Fruit fly (Drosophila melanogaster) whole organism, embryonic: Measurements from ENCODE around the gene Rfx.
A peak's percentile ranks its signal among the peaks of the same experiment; 100 is the strongest.

Experiments used
- Awh ChIP-seq: fragments of 200-800 bp; sonication (Bioruptor generic); IDR thresholded peaks from 2 replicates; pipeline ENCODE4, ENCODE4 v1.3.6; 2022; ENCODE audit warnings: missing biosample characterization, missing genetic modification characterization
- CG10147 ChIP-seq: fragments of 200-800 bp; sonication (Bioruptor generic); optimal IDR thresholded peaks from 2 replicates; lab custom pipeline; 2019; ENCODE audit warnings: missing biosample characterization, mild to moderate bottlenecking, missing genetic modification characterization, moderate library complexity
- CG10565 ChIP-seq: fragments of 200-800 bp; sonication (Bioruptor generic); optimal IDR thresholded peaks from 3 replicates; lab custom pipeline; 2016; ENCODE audit warnings: missing biosample characterization, mild to moderate bottlenecking, missing genetic modification characterization
- CG11398 ChIP-seq: fragments of 200-800 bp; sonication (Bioruptor generic); optimal IDR thresholded peaks from 2 replicates; lab custom pipeline; 2016; ENCODE audit warnings: missing biosample characterization, missing genetic modification characterization
- CG12391 ChIP-seq: fragments of 200-800 bp; sonication (Bioruptor generic); optimal IDR thresholded peaks from 3 replicates; lab custom pipeline; 2018; ENCODE audit warnings: missing biosample characterization, mild to moderate bottlenecking, missing genetic modification characterization, moderate library complexity
- CG13296 ChIP-seq: fragments of 200-800 bp; sonication (Bioruptor generic); optimal IDR thresholded peaks from 3 replicates; lab custom pipeline; 2018; ENCODE audit warnings: missing biosample characterization, mild to moderate bottlenecking, missing genetic modification characterization
- CG13894 ChIP-seq: fragments of 200-800 bp; sonication (Bioruptor generic); optimal IDR thresholded peaks from 3 replicates; lab custom pipeline; 2018; ENCODE audit warnings: missing biosample characterization, mild to moderate bottlenecking, missing genetic modification characterization, moderate library complexity
- CG17568 ChIP-seq: fragments of 200-800 bp; sonication (Bioruptor generic); optimal IDR thresholded peaks from 2 replicates; lab custom pipeline; 2018; ENCODE audit warnings: missing biosample characterization, mild to moderate bottlenecking, missing genetic modification characterization, moderate library complexity
- CG2116 ChIP-seq: fragments of 200-800 bp; sonication (Bioruptor generic); optimal IDR thresholded peaks from 3 replicates; lab custom pipeline; 2018; ENCODE audit warnings: missing biosample characterization, mild to moderate bottlenecking, missing genetic modification characterization
- CG2712 ChIP-seq: fragments of 200-800 bp; optimal IDR thresholded peaks from 3 replicates; lab custom pipeline; 2019; ENCODE audit warnings: missing biosample characterization, mild to moderate bottlenecking, missing genetic modification characterization, moderate library complexity
- CG3281 ChIP-seq: fragments of 200-800 bp; sonication (Bioruptor generic); optimal IDR thresholded peaks from 3 replicates; lab custom pipeline; 2017; ENCODE audit warnings: missing biosample characterization, mild to moderate bottlenecking, missing genetic modification characterization
- CG5953 ChIP-seq: fragments of 200-800 bp; sonication (Bioruptor generic); IDR thresholded peaks from 2 replicates; pipeline ENCODE4 v1.3.6; 2022; ENCODE audit warnings: missing biosample characterization, missing genetic modification characterization
- CG6254 ChIP-seq: fragments of 200-800 bp; sonication (Bioruptor generic); optimal IDR thresholded peaks from 3 replicates; lab custom pipeline; 2017; ENCODE audit warnings: mild to moderate bottlenecking, missing biosample characterization, missing genetic modification reagents, missing genetic modification characterization
- CG8089 ChIP-seq: fragments of 200-800 bp; sonication (Bioruptor generic); optimal IDR thresholded peaks from 3 replicates; lab custom pipeline; 2016; ENCODE audit warnings: missing biosample characterization, missing genetic modification characterization
- CTCF ChIP-seq: fragments of 200-800 bp; sonication (Bioruptor generic); optimal IDR thresholded peaks from 2 replicates; lab custom pipeline; 2017; ENCODE audit warnings: missing biosample characterization, mild to moderate bottlenecking, missing genetic modification characterization, moderate library complexity
- Chrac-16 ChIP-seq: fragments of 200-800 bp; sonication (Bioruptor generic); optimal IDR thresholded peaks from 3 replicates; lab custom pipeline; 2016; ENCODE audit warnings: missing biosample characterization, missing genetic modification characterization
- CoRest ChIP-seq: fragments of 200-800 bp; sonication (Bioruptor generic); optimal IDR thresholded peaks from 3 replicates; lab custom pipeline; 2018; ENCODE audit warnings: missing biosample characterization, mild to moderate bottlenecking, missing genetic modification characterization, moderate library complexity
- D19B ChIP-seq: fragments of 200-800 bp; sonication (Bioruptor generic); optimal IDR thresholded peaks from 2 replicates; lab custom pipeline; 2017; ENCODE audit warnings: missing biosample characterization, mild to moderate bottlenecking, missing genetic modification characterization
- Dad ChIP-seq: fragments of 200-800 bp; sonication (Bioruptor generic); optimal IDR thresholded peaks from 3 replicates; lab custom pipeline; 2016; ENCODE audit warnings: missing biosample characterization, missing genetic modification characterization
- Ets65A ChIP-seq: fragments of 200-800 bp; sonication (Bioruptor generic); peaks from one replicate; lab custom pipeline; 2016; ENCODE audit warnings: missing biosample characterization, missing genetic modification characterization
- HHEX ChIP-seq: fragments of 200-800 bp; sonication (Bioruptor generic); optimal IDR thresholded peaks from 3 replicates; lab custom pipeline; 2017; ENCODE audit warnings: missing biosample characterization, mild to moderate bottlenecking, missing genetic modification characterization, missing genetic modification reagents
- Lhr ChIP-seq: fragments of 200-800 bp; sonication (Bioruptor generic); optimal IDR thresholded peaks from 3 replicates; lab custom pipeline; 2017; ENCODE audit warnings: mild to moderate bottlenecking, missing biosample characterization, missing genetic modification reagents, missing genetic modification characterization
- MBD-R2 ChIP-seq: fragments of 200-800 bp; sonication (Bioruptor generic); IDR thresholded peaks from 2 replicates; pipeline ENCODE4 v1.3.6; 2022; ENCODE audit warnings: missing biosample characterization, missing genetic modification characterization
- Mrtf ChIP-seq: fragments of 200-800 bp; sonication (Bioruptor generic); IDR thresholded peaks from 3 replicates; pipeline ENCODE4 v1.3.6; 2022; ENCODE audit warnings: missing biosample characterization, missing genetic modification characterization
- NC2β ChIP-seq: fragments of 200-800 bp; sonication (Bioruptor generic); optimal IDR thresholded peaks from 2 replicates; lab custom pipeline; 2016; ENCODE audit warnings: missing biosample characterization, missing genetic modification characterization
- NFAT ChIP-seq: fragments of 200-800 bp; sonication (Bioruptor generic); IDR thresholded peaks from 2 replicates; pipeline ENCODE4 v1.3.6; 2022; ENCODE audit warnings: missing biosample characterization, missing genetic modification characterization
- NfI ChIP-seq: fragments of 200-800 bp; sonication (Bioruptor generic); optimal IDR thresholded peaks from 3 replicates; lab custom pipeline; 2018; ENCODE audit warnings: missing biosample characterization, mild to moderate bottlenecking, missing genetic modification characterization, moderate library complexity
- PHDP ChIP-seq: fragments of 200-800 bp; sonication (Bioruptor generic); optimal IDR thresholded peaks from 3 replicates; lab custom pipeline; 2018; ENCODE audit warnings: missing biosample characterization, mild to moderate bottlenecking, missing genetic modification characterization, moderate library complexity
- ac ChIP-seq: fragments of 200-800 bp; sonication (Bioruptor generic); optimal IDR thresholded peaks from 3 replicates; lab custom pipeline; 2017; ENCODE audit warnings: missing biosample characterization, mild to moderate bottlenecking, missing genetic modification characterization
- bab2 ChIP-seq: fragments of 200-800 bp; sonication (Bioruptor generic); optimal IDR thresholded peaks from 2 replicates; lab custom pipeline; 2016; ENCODE audit warnings: missing biosample characterization, missing genetic modification characterization
- cad ChIP-seq: fragments of >200 bp; optimal IDR thresholded peaks from 2 replicates; lab custom pipeline; 2017; ENCODE audit warnings: missing biosample characterization, missing genetic modification characterization
- esg ChIP-seq: fragments of 200-800 bp; sonication (Bioruptor generic); conservative IDR thresholded peaks from 2 replicates; pipeline ENCODE4 v1.3.6; 2022; ENCODE audit warnings: missing biosample characterization, missing genetic modification characterization
- fd3F ChIP-seq: fragments of 200-800 bp; sonication (Bioruptor generic); optimal IDR thresholded peaks from 2 replicates; lab custom pipeline; 2018; ENCODE audit warnings: missing biosample characterization, mild to moderate bottlenecking, missing genetic modification characterization, moderate library complexity
- fd64A ChIP-seq: fragments of 200-800 bp; sonication (Bioruptor generic); optimal IDR thresholded peaks from 3 replicates; lab custom pipeline; 2018; ENCODE audit warnings: missing biosample characterization, mild to moderate bottlenecking, missing genetic modification characterization
- gsb-n ChIP-seq: fragments of 200-800 bp; sonication (Bioruptor generic); optimal IDR thresholded peaks from 3 replicates; lab custom pipeline; 2018; ENCODE audit warnings: missing biosample characterization, mild to moderate bottlenecking, missing genetic modification characterization
- insv ChIP-seq, 2 experiments: fragments of 200-800 bp; sonication (Bioruptor generic); optimal IDR thresholded peaks; 3 replicates each; lab custom pipeline; 2016 to 2018; ENCODE audit warnings: missing biosample characterization in 2 of 2, missing genetic modification characterization in 2 of 2
- lola ChIP-seq, 3 experiments: fragments of >200 bp in 2 of 3; fragments of 200-800 bp in 1 of 3; sonication (Bioruptor generic) in 1 of 3; optimal IDR thresholded peaks; 2 replicates each; lab custom pipeline; 2017 to 2019; ENCODE audit warnings: missing biosample characterization in 3 of 3, missing genetic modification characterization in 3 of 3, mild to moderate bottlenecking in 1 of 3, moderate library complexity in 1 of 3
- nau ChIP-seq: fragments of 200-800 bp; sonication (Bioruptor generic); optimal IDR thresholded peaks from 3 replicates; lab custom pipeline; 2017; ENCODE audit warnings: missing biosample characterization, mild to moderate bottlenecking, missing genetic modification characterization, missing genetic modification reagents
- nom ChIP-seq: fragments of 200-800 bp; sonication (Bioruptor generic); optimal IDR thresholded peaks from 2 replicates; lab custom pipeline; 2017; ENCODE audit warnings: missing biosample characterization, missing genetic modification characterization, mild to moderate bottlenecking, moderate library complexity, missing genetic modification reagents
- p53 ChIP-seq: fragments of 200-800 bp; sonication (Bioruptor generic); optimal IDR thresholded peaks from 2 replicates; lab custom pipeline; 2016; ENCODE audit warnings: missing biosample characterization, missing genetic modification characterization
- pb ChIP-seq: fragments of 200-800 bp; sonication (Bioruptor generic); optimal IDR thresholded peaks from 3 replicates; lab custom pipeline; 2016; ENCODE audit warnings: missing biosample characterization, missing genetic modification characterization
- phol ChIP-seq: fragments of 200-800 bp; sonication (Bioruptor generic); optimal IDR thresholded peaks from 3 replicates; lab custom pipeline; 2018; ENCODE audit warnings: missing biosample characterization, mild to moderate bottlenecking, missing genetic modification characterization, moderate library complexity
- pnt ChIP-seq: fragments of 200-800 bp; sonication (Bioruptor generic); optimal IDR thresholded peaks from 3 replicates; lab custom pipeline; 2016; ENCODE audit warnings: missing biosample characterization, missing genetic modification characterization
- psq ChIP-seq: fragments of 200-800 bp; sonication (Bioruptor generic); optimal IDR thresholded peaks from 2 replicates; lab custom pipeline; 2017; ENCODE audit warnings: missing biosample characterization, missing genetic modification characterization
- ro ChIP-seq: fragments of 200-800 bp; sonication (Bioruptor generic); IDR thresholded peaks from 2 replicates; pipeline ENCODE4 v1.3.6; 2022; ENCODE audit warnings: missing biosample characterization, missing genetic modification characterization
- sens ChIP-seq: fragments of 200-800 bp; sonication (Bioruptor generic); peaks from one replicate; lab custom pipeline; 2016; ENCODE audit warnings: missing biosample characterization, missing genetic modification characterization
- sna ChIP-seq: fragments of 200-800 bp; sonication (Bioruptor generic); IDR thresholded peaks from 2 replicates; pipeline ENCODE4 v1.3.6; 2022; ENCODE audit warnings: missing biosample characterization, missing genetic modification characterization; ENCODE audit not compliant: partially characterized antibody
- sr ChIP-seq: fragments of 200-800 bp; sonication (Bioruptor generic); IDR thresholded peaks from 3 replicates; pipeline ENCODE4 v1.3.6; 2022; ENCODE audit warnings: missing biosample characterization, missing genetic modification characterization
- ttk ChIP-seq: fragments of 200-800 bp; sonication (Bioruptor generic); IDR thresholded peaks from 2 replicates; pipeline ENCODE4 v2.1.2; 2022; ENCODE audit warnings: missing biosample characterization, missing genetic modification characterization
- usp ChIP-seq: fragments of >200 bp; optimal IDR thresholded peaks from 2 replicates; lab custom pipeline; 2017; ENCODE audit warnings: missing biosample characterization, missing genetic modification characterization
- vvl ChIP-seq: fragments of 200-800 bp; sonication (Bioruptor generic); IDR thresholded peaks from 2 replicates; pipeline ENCODE4 v1.3.6; 2022; ENCODE audit warnings: missing biosample characterization, missing genetic modification characterization
- zfh2 ChIP-seq: fragments of 200-800 bp; sonication (Bioruptor generic); optimal IDR thresholded peaks from 2 replicates; lab custom pipeline; 2016; ENCODE audit warnings: missing biosample characterization, missing genetic modification characterization

The Rfx gene

DNA sequence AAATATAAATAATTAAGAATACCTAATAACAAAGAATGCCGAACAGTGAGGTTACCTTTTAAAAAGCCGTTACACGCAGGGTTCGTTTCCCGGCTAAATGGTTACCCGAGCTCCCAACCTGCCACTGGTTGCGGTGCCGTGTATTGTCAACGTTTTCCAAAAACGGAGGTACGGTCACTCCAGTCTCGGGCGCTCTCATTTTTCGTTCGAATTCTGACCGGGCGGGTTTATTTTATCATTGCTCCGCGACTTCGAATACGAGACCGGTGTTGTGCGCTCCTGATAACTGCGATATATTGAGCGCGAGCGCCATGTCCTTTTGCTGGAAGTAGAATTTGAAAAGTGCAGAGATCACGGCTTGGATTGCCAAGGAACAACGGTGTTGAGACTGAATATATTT lies 27.9 kb downstream of the Rfx start, which contains the start of gene jumu (continued):
- no peak for TF ChIP-seq sr (GFP tag; lab: Robert Waterston, UW)
- peak; percentile 96 for TF ChIP-seq Lhr (GFP tag; lab: Kevin White, UChicago)
- TF ChIP-seq CG13296 (GFP tag; lab: Kevin White, UChicago), result no peak
- no peak for TF ChIP-seq ro (GFP tag; lab: Robert Waterston, UW)
- no peak for TF ChIP-seq Chrac-16
- TF ChIP-seq CG2116 (GFP tag; lab: Kevin White, UChicago), result peak; percentile 74
- TF ChIP-seq ac (GFP tag; lab: Kevin White, UChicago), result no peak
- no peak for TF ChIP-seq zfh2 (GFP tag; lab: Kevin White, UChicago)
- peak; percentile 37 for TF ChIP-seq p53
- no peak for TF ChIP-seq CG11398
- TF ChIP-seq nom, result peak; percentile 16
- no peak for TF ChIP-seq vvl (GFP tag; lab: Robert Waterston, UW)
- TF ChIP-seq Mrtf (GFP tag; lab: Robert Waterston, UW), result no peak
- no peak for TF ChIP-seq pnt
- TF ChIP-seq sna (GFP tag; lab: Robert Waterston, UW), result no peak
- no peak for TF ChIP-seq CG17568 (GFP tag; lab: Kevin White, UChicago)
- no peak for TF ChIP-seq bab2 (GFP tag; lab: Kevin White, UChicago)
- TF ChIP-seq CG10565 (GFP tag; lab: Kevin White, UChicago), result no peak
- no peak for TF ChIP-seq CG6254 (GFP tag; lab: Kevin White, UChicago)
- TF ChIP-seq CG13894 (tag; lab: Kevin White, UChicago), result peak; percentile 41
- peak; percentile 29 for TF ChIP-seq CG12391 (tag; lab: Kevin White, UChicago)
- TF ChIP-seq CG8089 (GFP tag; lab: Kevin White, UChicago), result no peak
- TF ChIP-seq HHEX (GFP tag; lab: Kevin White, UChicago), result no peak
- peak; percentile 19 for TF ChIP-seq CG3281 (GFP tag; lab: Kevin White, UChicago)
- no peak for TF ChIP-seq nau (GFP tag; lab: Kevin White, UChicago)
- no peak for TF ChIP-seq PHDP (tag; lab: Kevin White, UChicago)
- TF ChIP-seq Awh, result no peak
- no peak for TF ChIP-seq MBD-R2
- TF ChIP-seq esg (GFP tag; lab: Robert Waterston, UW), result no peak
- peak; percentile 83 for TF ChIP-seq Ets65A (GFP tag; lab: Kevin White, UChicago)
- no peak for TF ChIP-seq D19B (GFP tag; lab: Kevin White, UChicago)
- no peak for TF ChIP-seq lola (GFP tag; optimal IDR thresholded peaks at IDR 0.05; lab: Kevin White, UChicago)
- TF ChIP-seq phol, result peak; percentile 58
- TF ChIP-seq usp (GFP tag; lab: Kevin White, UChicago), result no peak
- no peak for TF ChIP-seq Dad (GFP tag; lab: Kevin White, UChicago)
- TF ChIP-seq NfI (GFP tag; lab: Kevin White, UChicago), result no peak
- TF ChIP-seq CG10147 (GFP tag; lab: Kevin White, UChicago), result peak; percentile 19
- TF ChIP-seq cad (GFP tag; lab: Kevin White, UChicago), result no peak
- no peak for TF ChIP-seq pb (GFP tag; lab: Kevin White, UChicago)
- TF ChIP-seq gsb-n (tag; lab: Kevin White, UChicago), result peak; percentile 10
- no peak for TF ChIP-seq NFAT
- peak; percentile 80 for TF ChIP-seq CoRest
- peak; percentile 72 for TF ChIP-seq CTCF (GFP tag; lab: Kevin White, UChicago)
- TF ChIP-seq fd64A (GFP tag; lab: Kevin White, UChicago), result no peak
- TF ChIP-seq CG2712, result peak; percentile 57
- TF ChIP-seq insv (GFP tag; optimal IDR thresholded peaks at IDR 0.05; lab: Kevin White, UChicago), result peak in 1 of 2 experiments; percentile 54
- TF ChIP-seq psq (GFP tag; lab: Kevin White, UChicago), result no peak
- TF ChIP-seq CG5953, result no peak
- TF ChIP-seq NC2β (GFP tag; lab: Kevin White, UChicago), result peak; percentile 34
- TF ChIP-seq fd3F (GFP tag; lab: Kevin White, UChicago), result no peak
- peak; percentile 64 for TF ChIP-seq sens (GFP tag; lab: Kevin White, UChicago)
- no peak for TF ChIP-seq ttk
